Worm (Caenorhabditis elegans): ENCODE results near the gene npr-7.

npr-7 gene

ce11 chrX:9298846-9299245 is 20.1 kb downstream of the npr-7 start, which contains the start of gene B0416.2:
Gene B0416.2, plus strand, starts transcription at chrX:9299146.
- TF ChIP-seq ceh-13 (GFP tag; optimal IDR thresholded peaks at IDR 0.05) (no peak), flt-1 (GFP tag; IDR thresholded peaks at IDR 0.05) (no peak), tra-4 (tag; optimal IDR thresholded peaks at IDR 0.05) (no peak), hmg-4 (GFP tag; optimal IDR thresholded peaks at IDR 0.05) (no peak), hnd-1 (tag; optimal IDR thresholded peaks at IDR 0.05) (no peak), tbx-11 (GFP tag; IDR thresholded peaks at IDR 0.05) (no peak)

- TF ChIP-seq tra-4 (tag; optimal IDR thresholded peaks at IDR 0.05) = no peak
- no peak for TF ChIP-seq tbx-11 (GFP tag; IDR thresholded peaks at IDR 0.05)
- no peak for TF ChIP-seq B0310.2 (tag; optimal IDR thresholded peaks at IDR 0.05)
These were observed 21.1 kb downstream of the npr-7 start, which contains the start of gene B0416.7 for ce11 chrX:9297834-9298233. Gene B0416.7, minus strand, starts transcription at chrX:9297934.

ce11 chrX:9296591-9296990 is 22.4 kb downstream of the npr-7 start, which contains the start of gene gly-13:
Gene gly-13, minus strand, starts transcription at chrX:9296622.
- peak; percentile 76 for TF ChIP-seq scrt-1 (GFP tag; IDR thresholded peaks at IDR 0.05)
- peak; percentile 49; the same call in 1 of the 2 replicates for TF ChIP-seq tbx-37 (GFP tag; conservative IDR thresholded peaks at IDR 0.05)
- TF ChIP-seq hmbx-1 (tag; optimal IDR thresholded peaks at IDR 0.05) = peak; percentile 40
- TF ChIP-seq F13C5.2 (tag; optimal IDR thresholded peaks at IDR 0.05) = peak; percentile 88
- TF ChIP-seq tra-4 (tag; optimal IDR thresholded peaks at IDR 0.05) = no peak
- peak; percentile 38 for TF ChIP-seq B0310.2 (tag; optimal IDR thresholded peaks at IDR 0.05)
- TF ChIP-seq flt-1 (GFP tag; IDR thresholded peaks at IDR 0.05) = peak; percentile 51
- TF ChIP-seq ets-7 (tag; optimal IDR thresholded peaks at IDR 0.05) = no peak
- TF ChIP-seq hmg-4 (GFP tag; optimal IDR thresholded peaks at IDR 0.05) = peak; percentile 58
- TF ChIP-seq tbx-11 (GFP tag; IDR thresholded peaks at IDR 0.05) = peak; percentile 60; the same call in 1 of the 2 replicates
- peak; percentile 33 for TF ChIP-seq hnd-1 (tag; optimal IDR thresholded peaks at IDR 0.05)
- peak; percentile 78 for TF ChIP-seq ceh-36 (tag; optimal IDR thresholded peaks at IDR 0.05)
- TF ChIP-seq ama-1 (optimal IDR thresholded peaks at IDR 0.05) = no peak
- TF ChIP-seq ceh-13 (GFP tag; optimal IDR thresholded peaks at IDR 0.05) = peak; percentile 44
- no peak; the same call in none of the 2 replicates for TF ChIP-seq pes-1 (GFP tag; IDR thresholded peaks at IDR 0.05)
- TF ChIP-seq sea-1 (GFP tag; conservative IDR thresholded peaks at IDR 0.05) = peak; percentile 67; the same call in 1 of the 2 replicates

- TF ChIP-seq ets-7 (tag; optimal IDR thresholded peaks at IDR 0.05) (no peak), hmg-4 (GFP tag; optimal IDR thresholded peaks at IDR 0.05) (no peak), hmbx-1 (tag; optimal IDR thresholded peaks at IDR 0.05) (no peak), ama-1 (optimal IDR thresholded peaks at IDR 0.05) (no peak), scrt-1 (GFP tag; IDR thresholded peaks at IDR 0.05) (no peak), tbx-11 (GFP tag; IDR thresholded peaks at IDR 0.05) (no peak), tbx-37 (GFP tag; conservative IDR thresholded peaks at IDR 0.05) (no peak), ceh-36 (tag; optimal IDR thresholded peaks at IDR 0.05) (no peak)
These were observed 23.5 kb downstream of the npr-7 start for ce11 chrX:9295471-9295870.

ce11 chrX:9291345-9291744 is 27.6 kb downstream of the npr-7 start, which contains the start of gene B0416.3:
Gene B0416.3, plus strand, starts transcription at chrX:9291645.
- TF ChIP-seq flt-1 (GFP tag; IDR thresholded peaks at IDR 0.05) (no peak), tbx-11 (GFP tag; IDR thresholded peaks at IDR 0.05) (no peak), B0310.2 (tag; optimal IDR thresholded peaks at IDR 0.05) (no peak), F13C5.2 (tag; optimal IDR thresholded peaks at IDR 0.05) (no peak), ceh-13 (GFP tag; optimal IDR thresholded peaks at IDR 0.05) (no peak), sea-1 (GFP tag; conservative IDR thresholded peaks at IDR 0.05) (no peak), ets-7 (tag; optimal IDR thresholded peaks at IDR 0.05) (no peak), ama-1 (optimal IDR thresholded peaks at IDR 0.05) (no peak), pes-1 (GFP tag; IDR thresholded peaks at IDR 0.05) (no peak), tbx-37 (GFP tag; conservative IDR thresholded peaks at IDR 0.05) (no peak), hmg-4 (GFP tag; optimal IDR thresholded peaks at IDR 0.05) (no peak), scrt-1 (GFP tag; IDR thresholded peaks at IDR 0.05) (no peak), aly-1 (tag; optimal IDR thresholded peaks at IDR 0.05) (no peak), hmbx-1 (tag; optimal IDR thresholded peaks at IDR 0.05) (no peak), tra-4 (tag; optimal IDR thresholded peaks at IDR 0.05) (no peak), ceh-36 (tag; optimal IDR thresholded peaks at IDR 0.05) (no peak), hnd-1 (tag; optimal IDR thresholded peaks at IDR 0.05) (no peak)

ce11 chrX:9283026-9283425 is 36.0 kb downstream of the npr-7 start, which contains the start of gene B0416.11:
Gene B0416.11, minus strand, starts transcription at chrX:9283126.
- no peak for TF ChIP-seq hnd-1 (tag; optimal IDR thresholded peaks at IDR 0.05)
- TF ChIP-seq hmg-4 (GFP tag; optimal IDR thresholded peaks at IDR 0.05) = no peak
- no peak for TF ChIP-seq pes-1 (GFP tag; IDR thresholded peaks at IDR 0.05)
- TF ChIP-seq aly-1 (tag; optimal IDR thresholded peaks at IDR 0.05) = no peak
- TF ChIP-seq ama-1 (optimal IDR thresholded peaks at IDR 0.05) = no peak
- TF ChIP-seq tbx-37 (GFP tag; conservative IDR thresholded peaks at IDR 0.05) = no peak
- TF ChIP-seq hmbx-1 (tag; optimal IDR thresholded peaks at IDR 0.05) = no peak
- TF ChIP-seq ceh-36 (tag; optimal IDR thresholded peaks at IDR 0.05) = no peak
- no peak for TF ChIP-seq B0310.2 (tag; optimal IDR thresholded peaks at IDR 0.05)
- no peak for TF ChIP-seq F13C5.2 (tag; optimal IDR thresholded peaks at IDR 0.05)
- no peak for TF ChIP-seq sea-1 (GFP tag; conservative IDR thresholded peaks at IDR 0.05)
- no peak for TF ChIP-seq flt-1 (GFP tag; IDR thresholded peaks at IDR 0.05)
- TF ChIP-seq scrt-1 (GFP tag; IDR thresholded peaks at IDR 0.05) = no peak
- TF ChIP-seq tbx-11 (GFP tag; IDR thresholded peaks at IDR 0.05) = no peak
- TF ChIP-seq tra-4 (tag; optimal IDR thresholded peaks at IDR 0.05) = no peak
- no peak for TF ChIP-seq ceh-13 (GFP tag; optimal IDR thresholded peaks at IDR 0.05)
- TF ChIP-seq ets-7 (tag; optimal IDR thresholded peaks at IDR 0.05) = no peak

ce11 chrX:9278653-9279052 is 40.3 kb downstream of the npr-7 start, which contains the start of gene B0416.4:
Gene B0416.4, plus strand, starts transcription at chrX:9278953.
- TF ChIP-seq tbx-37 (GFP tag; conservative IDR thresholded peaks at IDR 0.05) (no peak), ama-1 (optimal IDR thresholded peaks at IDR 0.05) (no peak), flt-1 (GFP tag; IDR thresholded peaks at IDR 0.05) (no peak), tra-4 (tag; optimal IDR thresholded peaks at IDR 0.05) (no peak), ets-7 (tag; optimal IDR thresholded peaks at IDR 0.05) (no peak), ceh-13 (GFP tag; optimal IDR thresholded peaks at IDR 0.05) (no peak), sea-1 (GFP tag; conservative IDR thresholded peaks at IDR 0.05) (no peak), scrt-1 (GFP tag; IDR thresholded peaks at IDR 0.05) (no peak), hmbx-1 (tag; optimal IDR thresholded peaks at IDR 0.05) (no peak), ceh-36 (tag; optimal IDR thresholded peaks at IDR 0.05) (no peak), F13C5.2 (tag; optimal IDR thresholded peaks at IDR 0.05) (no peak), tbx-11 (GFP tag; IDR thresholded peaks at IDR 0.05) (no peak), pes-1 (GFP tag; IDR thresholded peaks at IDR 0.05) (no peak), hmg-4 (GFP tag; optimal IDR thresholded peaks at IDR 0.05) (no peak), B0310.2 (tag; optimal IDR thresholded peaks at IDR 0.05) (no peak), aly-1 (tag; optimal IDR thresholded peaks at IDR 0.05) (no peak), hnd-1 (tag; optimal IDR thresholded peaks at IDR 0.05) (no peak)

Measured in whole organism, early embryonic.